Worm (Caenorhabditis elegans) whole organism, early embryonic: ENCODE measurements around the gene F07H5.7.

Experiments
- hmbx-1 ChIP-seq: sonication (generic microtip); optimal IDR thresholded peaks from 2 replicates; lab custom pipeline; 2016; ENCODE audit warnings: mild to moderate bottlenecking, missing genetic modification characterization, missing compliant biosample characterization
- hmg-4 ChIP-seq: fragments of 200-800 bp; sonication (Bioruptor generic); optimal IDR thresholded peaks from 2 replicates; lab custom pipeline; 2018; ENCODE audit warnings: mild to moderate bottlenecking, missing genetic modification characterization, missing compliant biosample characterization

DNA sequence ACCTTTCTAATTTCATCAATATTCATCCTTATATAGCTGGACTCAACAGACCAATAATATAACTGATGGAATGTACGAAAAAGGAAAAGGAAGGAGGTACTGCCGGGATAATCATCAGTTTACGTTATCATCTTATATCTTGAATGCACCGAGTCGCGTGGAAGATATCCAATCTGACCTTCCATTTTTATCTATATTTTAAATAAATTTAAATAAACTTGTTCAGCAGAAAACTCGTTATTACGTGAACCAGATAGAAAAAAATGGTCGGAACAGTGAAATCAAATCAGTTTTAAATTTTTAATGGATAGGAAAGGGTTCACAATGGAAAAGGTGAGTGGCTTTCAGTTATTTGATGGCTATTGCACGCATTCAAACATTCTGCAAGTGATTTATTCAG lies 27.1 kb downstream of the F07H5.7 start, which contains the start of gene pah-1:
- no peak for TF ChIP-seq hmbx-1 (tag; lab: Kevin White, UChicago)
- no peak for TF ChIP-seq hmg-4 (GFP tag; lab: Kevin White, UChicago)
